Worm (Caenorhabditis elegans): ENCODE results near the gene F14H3.6.

DNA sequence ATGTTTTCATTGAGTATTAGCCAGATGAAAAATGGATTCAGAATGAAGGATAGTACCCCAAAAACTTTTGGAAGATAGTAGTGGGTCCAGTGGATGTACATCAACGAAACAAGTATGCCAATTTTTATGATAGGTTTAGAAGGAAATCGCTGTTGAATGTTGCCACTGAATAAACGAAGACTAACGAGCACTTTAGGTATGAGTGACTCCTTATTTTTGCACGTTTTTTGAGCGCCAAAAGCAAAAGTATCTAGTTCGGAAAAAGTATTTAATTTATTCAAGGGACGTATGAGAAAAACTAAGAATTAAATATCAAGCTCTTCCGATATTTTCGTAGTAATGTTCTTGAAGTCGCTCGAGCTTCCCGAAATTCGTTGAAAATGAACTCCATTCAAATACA, 15.2 kb upstream of the F14H3.6 start, which contains the start of gene srj-10:
- TF ChIP-seq nhr-28 (tag; optimal IDR thresholded peaks at IDR 0.05) = no peak
- no peak for TF ChIP-seq pha-4 (tag; optimal IDR thresholded peaks at IDR 0.05)
- no peak for TF ChIP-seq unc-62 (GFP tag; optimal IDR thresholded peaks at IDR 0.05)
- TF ChIP-seq nhr-237 (tag; optimal IDR thresholded peaks at IDR 0.05) = no peak
- no peak for TF ChIP-seq elt-1 (tag; optimal IDR thresholded peaks at IDR 0.05; ENCODE audit: borderline replicate concordance, insufficient read depth)
